Worm (Caenorhabditis elegans) whole organism, L1 larva: ENCODE measurements around the gene gldi-7.

Experiments
- C16A3.4 ChIP-seq: fragments of 150-350 bp; optimal IDR thresholded peaks from 2 replicates; lab custom pipeline; 2014; ENCODE audit warnings: missing biosample characterization, missing genetic modification characterization
- elt-2 ChIP-seq: sonication (generic microtip); optimal IDR thresholded peaks from 2 replicates; lab custom pipeline; 2016; ENCODE audit warnings: missing genetic modification characterization, mild to moderate bottlenecking, inconsistent platforms, missing compliant biosample characterization, missing genetic modification reagents
- elt-3 ChIP-seq, 6 experiments: fragments of 150-350 bp in 1 of 6; sonication (generic microtip); optimal IDR thresholded peaks; 2 replicates each; lab custom pipeline; 2017 to 2018; ENCODE audit warnings: missing biosample characterization in 6 of 6, missing genetic modification characterization in 6 of 6, inconsistent platforms in 1 of 6
- nhr-237 ChIP-seq: fragments of 150-350 bp; optimal IDR thresholded peaks from 2 replicates; lab custom pipeline; 2014; ENCODE audit warnings: missing biosample characterization, missing genetic modification characterization
- tbx-2 ChIP-seq: sonication (generic microtip); optimal IDR thresholded peaks from 2 replicates; lab custom pipeline; 2016; ENCODE audit warnings: missing genetic modification characterization, missing compliant biosample characterization
- unc-62 ChIP-seq: fragments of 150-350 bp; optimal IDR thresholded peaks from 2 replicates; lab custom pipeline; 2014; ENCODE audit warnings: missing biosample characterization, missing genetic modification reagents, missing genetic modification characterization
- ztf-4 ChIP-seq: fragments of 150-350 bp; optimal IDR thresholded peaks from 2 replicates; lab custom pipeline; 2014; ENCODE audit warnings: missing biosample characterization, missing genetic modification characterization

DNA sequence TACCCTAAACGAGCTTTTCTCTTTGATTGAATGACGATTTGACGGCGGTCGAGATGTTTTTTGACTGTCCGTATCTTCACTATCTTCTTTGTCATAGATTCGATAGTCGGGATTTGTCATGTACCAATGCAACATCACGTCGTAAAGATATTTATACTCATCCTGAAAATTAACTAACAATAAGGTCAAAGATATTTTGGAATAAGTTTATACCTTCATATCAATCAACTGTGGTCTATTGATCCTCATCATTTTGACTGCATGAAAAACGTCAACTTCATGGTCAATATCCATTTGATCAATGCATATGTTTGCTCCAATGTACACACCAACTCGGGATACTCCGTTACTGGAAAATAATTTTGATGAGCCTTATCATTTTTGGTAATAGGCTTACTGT is 42.9 kb downstream of the gldi-7 start:
- TF ChIP-seq unc-62 (GFP tag; lab: Kevin White, UChicago) (no peak), nhr-237 (no peak), C16A3.4 (no peak), elt-3 (tag; optimal IDR thresholded peaks at IDR 0.05; lab: Kevin White, UChicago) (no peak), elt-2 (tag; lab: Kevin White, UChicago) (no peak), tbx-2 (tag; lab: Kevin White, UChicago) (no peak), ztf-4 (tag; lab: Kevin White, UChicago) (no peak)
